Worm (Caenorhabditis elegans) whole organism, late embryonic: Measurements from ENCODE around the gene tpan-1.

Source experiments
- K09A11.1 ChIP-seq: sonication (generic microtip); optimal IDR thresholded peaks from 2 replicates; lab custom pipeline; 2017; ENCODE audit warnings: antibody characterized with exemption, mild to moderate bottlenecking, missing genetic modification characterization, missing compliant biosample characterization; ENCODE audit not compliant: insufficient read depth
- ceh-30 ChIP-seq: fragments of 150-350 bp; optimal IDR thresholded peaks from 2 replicates; lab custom pipeline; 2014; ENCODE audit warnings: missing biosample characterization, missing genetic modification characterization
- hlh-30 ChIP-seq: sonication (generic microtip); optimal IDR thresholded peaks from 2 replicates; lab custom pipeline; 2017; ENCODE audit warnings: antibody characterized with exemption, missing genetic modification characterization, missing compliant biosample characterization; ENCODE audit not compliant: insufficient read depth
- lin-11 ChIP-seq: fragments of 200-800 bp; sonication (Bioruptor generic); optimal IDR thresholded peaks from 2 replicates; lab custom pipeline; 2018; ENCODE audit warnings: mild to moderate bottlenecking, missing genetic modification characterization, missing compliant biosample characterization
- ref-2 ChIP-seq: sonication (generic microtip); optimal IDR thresholded peaks from 2 replicates; lab custom pipeline; 2016; ENCODE audit warnings: missing genetic modification characterization, missing compliant biosample characterization
- rnt-1 ChIP-seq: sonication (generic microtip); optimal IDR thresholded peaks from 2 replicates; lab custom pipeline; 2016; ENCODE audit warnings: missing genetic modification characterization, missing compliant biosample characterization
- sox-4 ChIP-seq: sonication (generic microtip); optimal IDR thresholded peaks from 2 replicates; lab custom pipeline; 2017; ENCODE audit warnings: mild to moderate bottlenecking, missing genetic modification characterization, inconsistent platforms, missing compliant biosample characterization
- tbx-2 ChIP-seq: sonication (generic microtip); optimal IDR thresholded peaks from 2 replicates; lab custom pipeline; 2016; ENCODE audit warnings: missing genetic modification characterization, missing compliant biosample characterization
- tbx-7 ChIP-seq: sonication (generic microtip); optimal IDR thresholded peaks from 2 replicates; lab custom pipeline; 2016; ENCODE audit warnings: missing genotype, missing genetic modification characterization, missing compliant biosample characterization

- TF ChIP-seq rnt-1 (tag; lab: Kevin White, UChicago), result no peak
- TF ChIP-seq ceh-30 (tag; lab: Kevin White, UChicago), result no peak
- TF ChIP-seq sox-4 (tag; lab: Kevin White, UChicago), result no peak
- no peak for TF ChIP-seq tbx-7 (tag; lab: Kevin White, UChicago)
- no peak for TF ChIP-seq ref-2
- no peak for TF ChIP-seq tbx-2 (tag; lab: Kevin White, UChicago)
- no peak for TF ChIP-seq hlh-30 (tag; lab: Kevin White, UChicago)
- no peak for TF ChIP-seq lin-11 (tag; lab: Kevin White, UChicago)
- no peak for TF ChIP-seq K09A11.1 (tag; lab: Kevin White, UChicago)
These were observed 4.1 kb upstream of the tpan-1 start for ce11 chrV:20785050-20785847.
